Fruit fly (Drosophila melanogaster) whole organism, embryonic: ENCODE data around the gene CG13912.

ENCODE experiments used
- ATbp ChIP-seq: fragments of 200-800 bp; sonication (Bioruptor generic); optimal IDR thresholded peaks from 2 replicates; lab custom pipeline; 2017; ENCODE audit warnings: missing biosample characterization, mild to moderate bottlenecking, missing genetic modification characterization, missing genetic modification reagents
- Atf-2 ChIP-seq: fragments of 200-800 bp; sonication (Bioruptor generic); optimal IDR thresholded peaks from 2 replicates; lab custom pipeline; 2016; ENCODE audit warnings: missing biosample characterization, missing genetic modification characterization
- CG10366 ChIP-seq: fragments of 200-800 bp; sonication (Bioruptor generic); IDR thresholded peaks from 2 replicates; pipeline ENCODE4 v1.3.6; 2022; ENCODE audit warnings: missing biosample characterization, missing genetic modification characterization
- CG11456 ChIP-seq: fragments of 200-800 bp; sonication (Bioruptor generic); IDR thresholded peaks from 3 replicates; pipeline ENCODE4 v1.3.6; 2022; ENCODE audit warnings: missing biosample characterization, missing genetic modification characterization
- CG11560 ChIP-seq: fragments of 200-800 bp; sonication (Bioruptor generic); IDR thresholded peaks from 3 replicates; pipeline ENCODE4 v1.3.6; 2022; ENCODE audit warnings: missing biosample characterization, missing genetic modification characterization
- CG12659 ChIP-seq: fragments of 200-800 bp; sonication (Bioruptor generic); optimal IDR thresholded peaks from 3 replicates; lab custom pipeline; 2017; ENCODE audit warnings: mild to moderate bottlenecking, missing biosample characterization, missing genetic modification reagents, missing genetic modification characterization
- CG13123 ChIP-seq: fragments of 200-800 bp; sonication (Bioruptor generic); optimal IDR thresholded peaks from 2 replicates; lab custom pipeline; 2016; ENCODE audit warnings: missing biosample characterization, missing genetic modification characterization
- CG14860 ChIP-seq: fragments of 200-800 bp; sonication (Bioruptor generic); IDR thresholded peaks from 3 replicates; pipeline ENCODE4 v1.3.6; 2022; ENCODE audit warnings: missing biosample characterization, missing genetic modification characterization; ENCODE audit not compliant: partially characterized antibody
- CG1647 ChIP-seq: fragments of 200-800 bp; sonication (Bioruptor generic); optimal IDR thresholded peaks from 3 replicates; lab custom pipeline; 2016; ENCODE audit warnings: missing biosample characterization, missing genetic modification characterization
- CG17912 ChIP-seq: fragments of 200-800 bp; sonication (Bioruptor generic); optimal IDR thresholded peaks from 2 replicates; lab custom pipeline; 2018; ENCODE audit warnings: missing biosample characterization, mild to moderate bottlenecking, missing genetic modification characterization
- CG1792 ChIP-seq: fragments of 200-800 bp; sonication (Bioruptor generic); optimal IDR thresholded peaks from 2 replicates; lab custom pipeline; 2016; ENCODE audit warnings: missing biosample characterization, missing genetic modification characterization
- CG18476 ChIP-seq: fragments of 200-800 bp; sonication (Bioruptor generic); optimal IDR thresholded peaks from 2 replicates; lab custom pipeline; 2016; ENCODE audit warnings: missing biosample characterization, mild to moderate bottlenecking, missing genetic modification characterization
- CG18764 ChIP-seq: fragments of 200-800 bp; sonication (Bioruptor generic); optimal IDR thresholded peaks from 3 replicates; lab custom pipeline; 2016; ENCODE audit warnings: missing biosample characterization, missing genetic modification characterization
- CG2712 ChIP-seq: fragments of 200-800 bp; optimal IDR thresholded peaks from 3 replicates; lab custom pipeline; 2019; ENCODE audit warnings: missing biosample characterization, mild to moderate bottlenecking, missing genetic modification characterization, moderate library complexity
- CG31365 ChIP-seq: fragments of 200-800 bp; sonication (Bioruptor generic); optimal IDR thresholded peaks from 2 replicates; lab custom pipeline; 2018; ENCODE audit warnings: missing biosample characterization, mild to moderate bottlenecking, missing genetic modification characterization
- CG32532 ChIP-seq: fragments of 200-800 bp; sonication (Bioruptor generic); IDR thresholded peaks from 2 replicates; pipeline ENCODE4 v1.3.6; 2022; ENCODE audit warnings: missing biosample characterization, missing genetic modification characterization
- CG3281 ChIP-seq: fragments of 200-800 bp; sonication (Bioruptor generic); optimal IDR thresholded peaks from 3 replicates; lab custom pipeline; 2017; ENCODE audit warnings: missing biosample characterization, mild to moderate bottlenecking, missing genetic modification characterization
- CG33213 ChIP-seq: fragments of 200-800 bp; sonication (Bioruptor generic); optimal IDR thresholded peaks from 3 replicates; lab custom pipeline; 2016; ENCODE audit warnings: missing biosample characterization, missing genetic modification characterization
- CG6175 ChIP-seq: fragments of 200-800 bp; sonication (Bioruptor generic); IDR thresholded peaks from 3 replicates; pipeline ENCODE4 v1.3.6; 2022; ENCODE audit warnings: missing biosample characterization, missing genetic modification characterization
- CG6254 ChIP-seq: fragments of 200-800 bp; sonication (Bioruptor generic); optimal IDR thresholded peaks from 3 replicates; lab custom pipeline; 2017; ENCODE audit warnings: mild to moderate bottlenecking, missing biosample characterization, missing genetic modification reagents, missing genetic modification characterization
- CG6272 ChIP-seq: fragments of 200-800 bp; sonication (Bioruptor generic); IDR thresholded peaks from 2 replicates; pipeline ENCODE4 v1.3.6; 2022; ENCODE audit warnings: missing biosample characterization, missing genetic modification characterization
- CG7556 ChIP-seq: fragments of 200-800 bp; sonication (Bioruptor generic); optimal IDR thresholded peaks from 2 replicates; lab custom pipeline; 2017; ENCODE audit warnings: missing biosample characterization, mild to moderate bottlenecking, missing genetic modification characterization
- Doc2 ChIP-seq: fragments of 200-800 bp; sonication (Bioruptor generic); IDR thresholded peaks from 2 replicates; pipeline ENCODE4 v1.3.6; 2022; ENCODE audit warnings: missing biosample characterization, missing genetic modification characterization
- Elba2 ChIP-seq: fragments of 200-800 bp; sonication (Bioruptor generic); optimal IDR thresholded peaks from 3 replicates; lab custom pipeline; 2016; ENCODE audit warnings: missing biosample characterization, missing genetic modification characterization
- HLH4C ChIP-seq: fragments of 200-800 bp; sonication (Bioruptor generic); IDR thresholded peaks from 3 replicates; pipeline ENCODE4 v1.3.6; 2022; ENCODE audit warnings: missing biosample characterization, missing genetic modification characterization; ENCODE audit not compliant: partially characterized antibody
- HmgZ ChIP-seq: fragments of 200-800 bp; sonication (Bioruptor generic); optimal IDR thresholded peaks from 2 replicates; lab custom pipeline; 2018; ENCODE audit warnings: missing biosample characterization, mild to moderate bottlenecking, missing genetic modification characterization
- Hsf ChIP-seq: fragments of 200-800 bp; sonication (Bioruptor generic); optimal IDR thresholded peaks from 3 replicates; lab custom pipeline; 2016; ENCODE audit warnings: missing biosample characterization, missing genetic modification characterization
- MTF-1 ChIP-seq: fragments of 200-800 bp; sonication (Bioruptor generic); optimal IDR thresholded peaks from 2 replicates; lab custom pipeline; 2018; ENCODE audit warnings: missing biosample characterization, mild to moderate bottlenecking, missing genetic modification characterization, borderline replicate concordance
- Mes4 ChIP-seq: fragments of 200-800 bp; sonication (Bioruptor generic); optimal IDR thresholded peaks from 2 replicates; lab custom pipeline; 2016; ENCODE audit warnings: missing biosample characterization, missing genetic modification characterization
- NFAT ChIP-seq: fragments of 200-800 bp; sonication (Bioruptor generic); IDR thresholded peaks from 2 replicates; pipeline ENCODE4 v1.3.6; 2022; ENCODE audit warnings: missing biosample characterization, missing genetic modification characterization
- Rx ChIP-seq: fragments of 200-800 bp; sonication (Bioruptor generic); IDR thresholded peaks from 2 replicates; pipeline ENCODE4 v1.3.6; 2022; ENCODE audit warnings: missing biosample characterization, missing genetic modification characterization
- Sry-β ChIP-seq: fragments of 200-800 bp; sonication (Bioruptor generic); optimal IDR thresholded peaks from 2 replicates; lab custom pipeline; 2018; ENCODE audit warnings: missing biosample characterization, mild to moderate bottlenecking, missing genetic modification characterization, moderate library complexity
- Stat92E ChIP-seq, 3 experiments: fragments of >200 bp in 2 of 3; fragments of 200-800 bp in 1 of 3; sonication (Bioruptor generic) in 1 of 3; optimal IDR thresholded peaks; 2 replicates each; lab custom pipeline; 2017 to 2019; ENCODE audit warnings: missing biosample characterization in 3 of 3, missing genetic modification characterization in 3 of 3, mild to moderate bottlenecking in 1 of 3, moderate library complexity in 1 of 3
- Tbp ChIP-seq: fragments of >200 bp; optimal IDR thresholded peaks from 2 replicates; lab custom pipeline; 2018; ENCODE audit warnings: missing biosample characterization, missing genetic modification characterization
- Trl ChIP-seq, 3 experiments: fragments of >200 bp in 2 of 3; fragments of 200-800 bp in 1 of 3; sonication (Bioruptor generic) in 1 of 3; optimal IDR thresholded peaks; 2 replicates in 1 of 3; 3 replicates in 2 of 3; lab custom pipeline; 2016 to 2017; ENCODE audit warnings: missing biosample characterization in 1 of 3, missing genetic modification characterization in 1 of 3
- Xrp1 ChIP-seq: fragments of 200-800 bp; sonication (Bioruptor generic); IDR thresholded peaks from 2 replicates; pipeline ENCODE4 v1.3.6; 2022; ENCODE audit warnings: missing biosample characterization, missing genetic modification characterization
- amos ChIP-seq: fragments of 200-800 bp; sonication (Bioruptor generic); IDR thresholded peaks from 2 replicates; pipeline ENCODE4 v1.3.6; 2022; ENCODE audit warnings: missing biosample characterization, missing genetic modification characterization; ENCODE audit not compliant: partially characterized antibody
- ap ChIP-seq: fragments of 200-800 bp; sonication (Bioruptor generic); IDR thresholded peaks from 2 replicates; pipeline ENCODE4 v1.3.6; 2022; ENCODE audit warnings: missing biosample characterization, missing genetic modification characterization
- ci ChIP-seq: fragments of 200-800 bp; sonication (Bioruptor generic); IDR thresholded peaks from 3 replicates; pipeline ENCODE4 v1.3.6; 2022; ENCODE audit warnings: missing biosample characterization, missing genetic modification characterization
- crol ChIP-seq: fragments of 200-800 bp; sonication (Bioruptor generic); IDR thresholded peaks from 2 replicates; pipeline ENCODE4 v1.3.6; 2022; ENCODE audit warnings: missing biosample characterization, missing genetic modification characterization
- gem ChIP-seq: fragments of 200-800 bp; sonication (Bioruptor generic); optimal IDR thresholded peaks from 2 replicates; lab custom pipeline; 2019; ENCODE audit warnings: missing biosample characterization, mild to moderate bottlenecking, missing genetic modification characterization, moderate library complexity
- ham ChIP-seq: fragments of 200-800 bp; sonication (Bioruptor generic); IDR thresholded peaks from 2 replicates; pipeline ENCODE4 v1.3.6; 2022; ENCODE audit warnings: missing biosample characterization, missing genetic modification characterization
- lbe ChIP-seq: fragments of 200-800 bp; sonication (Bioruptor generic); optimal IDR thresholded peaks from 2 replicates; lab custom pipeline; 2016; ENCODE audit warnings: missing biosample characterization, mild to moderate bottlenecking, missing genetic modification characterization
- lov ChIP-seq, 2 experiments: fragments of 200-800 bp in 1 of 2; fragments of >200 bp in 1 of 2; sonication (Bioruptor generic) in 1 of 2; IDR thresholded peaks in 1 of 2; optimal IDR thresholded peaks in 1 of 2; 2 replicates in 1 of 2; 3 replicates in 1 of 2; pipeline versions ENCODE4 v1.3.6 to Lab custom; 2017 to 2022; ENCODE audit warnings: missing biosample characterization in 1 of 2, missing genetic modification characterization in 1 of 2
- nau ChIP-seq: fragments of 200-800 bp; sonication (Bioruptor generic); optimal IDR thresholded peaks from 3 replicates; lab custom pipeline; 2017; ENCODE audit warnings: missing biosample characterization, mild to moderate bottlenecking, missing genetic modification characterization, missing genetic modification reagents
- peb ChIP-seq: fragments of 200-800 bp; sonication (Bioruptor generic); IDR thresholded peaks from 2 replicates; pipeline ENCODE4 v1.3.6; 2022; ENCODE audit warnings: missing biosample characterization, missing genetic modification characterization
- row ChIP-seq: fragments of 200-800 bp; sonication (Bioruptor generic); IDR thresholded peaks from 3 replicates; pipeline ENCODE4 v1.3.6; 2022; ENCODE audit warnings: missing biosample characterization, missing genetic modification characterization
- sug ChIP-seq: fragments of 200-800 bp; optimal IDR thresholded peaks from 2 replicates; lab custom pipeline; 2019; ENCODE audit warnings: missing biosample characterization, mild to moderate bottlenecking, missing genetic modification characterization, moderate library complexity
- tup ChIP-seq: fragments of 200-800 bp; sonication (Bioruptor generic); optimal IDR thresholded peaks from 2 replicates; lab custom pipeline; 2016; ENCODE audit warnings: missing biosample characterization, mild to moderate bottlenecking, missing genetic modification characterization, moderate library complexity
- zf30C ChIP-seq: fragments of 200-800 bp; sonication (Bioruptor generic); optimal IDR thresholded peaks from 3 replicates; lab custom pipeline; 2018; ENCODE audit warnings: missing biosample characterization, mild to moderate bottlenecking, missing genetic modification characterization

CG13912 gene

DNA sequence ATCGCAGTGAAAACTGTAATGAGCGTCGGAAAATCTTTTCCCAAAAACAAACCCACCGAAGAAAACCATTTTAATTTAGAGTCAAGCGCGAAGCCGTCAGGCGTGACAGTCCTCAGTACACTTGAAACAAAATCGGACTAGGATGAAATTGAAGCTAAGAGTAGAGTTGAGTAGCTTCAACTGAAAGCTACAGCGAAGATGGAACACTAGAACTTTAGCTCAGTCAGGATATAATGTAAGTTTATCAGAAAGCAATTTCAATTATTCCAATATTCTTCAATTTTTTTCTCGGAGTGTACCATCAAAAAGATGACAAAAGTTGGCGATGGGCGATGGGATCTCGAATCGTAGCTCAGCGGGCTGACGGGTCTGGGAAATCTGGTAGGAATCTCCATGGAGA lies 27.1 kb downstream of the CG13912 start (continued):
- TF ChIP-seq sug (tag; lab: Kevin White, UChicago) (no peak), CG1792 (GFP tag; lab: Kevin White, UChicago) (no peak), HmgZ (tag; lab: Kevin White, UChicago) (no peak), Elba2 (no peak), CG6272 (GFP tag; lab: Robert Waterston, UW) (no peak), CG1647 (GFP tag; lab: Kevin White, UChicago) (no peak), Hsf (GFP tag; lab: Kevin White, UChicago) (peak; percentile 13), amos (GFP tag; lab: Robert Waterston, UW) (no peak), lov (optimal IDR thresholded peaks at IDR 0.05; lab: Kevin White, UChicago) (no peak), lov (GFP tag; IDR thresholded peaks at IDR 0.05; lab: Robert Waterston, UW) (no peak), MTF-1 (GFP tag; lab: Kevin White, UChicago) (no peak), zf30C (GFP tag; lab: Kevin White, UChicago) (no peak), CG10366 (GFP tag; lab: Robert Waterston, UW) (peak; percentile 26; the same call in 1 of the 2 replicates), Rx (peak; percentile 11; the same call in 1 of the 2 replicates), CG33213 (GFP tag; lab: Kevin White, UChicago) (peak; percentile 33), CG11456 (GFP tag; lab: Robert Waterston, UW) (no peak), Trl (optimal IDR thresholded peaks at IDR 0.05; lab: Kevin White, UChicago) (no peak), Trl (GFP tag; optimal IDR thresholded peaks at IDR 0.05; lab: Kevin White, UChicago) (peak; percentile 2), CG2712 (tag; lab: Kevin White, UChicago) (peak; percentile 64), CG14860 (no peak), NFAT (GFP tag; lab: Robert Waterston, UW) (no peak), ham (no peak), Atf-2 (GFP tag; lab: Kevin White, UChicago) (no peak), CG3281 (GFP tag; lab: Kevin White, UChicago) (no peak), CG11560 (no peak), CG12659 (GFP tag; lab: Kevin White, UChicago) (peak; percentile 1), lbe (GFP tag; lab: Kevin White, UChicago) (no peak), crol (no peak), Xrp1 (GFP tag; lab: Robert Waterston, UW) (peak; percentile 70), Sry-β (GFP tag; lab: Kevin White, UChicago) (no peak), peb (GFP tag; lab: Robert Waterston, UW) (no peak), row (GFP tag; lab: Robert Waterston, UW) (peak; percentile 50; the same call in 2 of the 3 replicates), CG6254 (peak; percentile 50), ap (GFP tag; lab: Robert Waterston, UW) (0 out of 2 replicates have a peak, but pooled peaks have one; percentile 37), ATbp (GFP tag; lab: Kevin White, UChicago) (peak; percentile 50), Tbp (GFP tag; lab: Kevin White, UChicago) (no peak), CG18764 (GFP tag; lab: Kevin White, UChicago) (peak; percentile 19), CG18476 (GFP tag; lab: Kevin White, UChicago) (peak; percentile 18), gem (tag; lab: Kevin White, UChicago) (peak; percentile 65), ci (GFP tag; lab: Robert Waterston, UW) (peak; percentile 70), Stat92E (GFP tag; optimal IDR thresholded peaks at IDR 0.05; lab: Kevin White, UChicago) (no peak), CG13123 (GFP tag; lab: Kevin White, UChicago) (no peak), CG6175 (GFP tag; lab: Robert Waterston, UW) (no peak), HLH4C (no peak), Doc2 (no peak), tup (no peak), CG31365 (tag; lab: Kevin White, UChicago) (no peak), nau (GFP tag; lab: Kevin White, UChicago) (peak; percentile 14), CG32532 (GFP tag; lab: Robert Waterston, UW) (0 out of 2 replicates have a peak, but pooled peaks have one; percentile 17), CG17912 (GFP tag; lab: Kevin White, UChicago) (no peak), CG7556 (GFP tag; lab: Kevin White, UChicago) (peak; percentile 19), Mes4 (GFP tag; lab: Kevin White, UChicago) (no peak)
